Fruit fly (Drosophila melanogaster): ENCODE measurements around the gene EMC6.

EMC6 gene

DNA sequence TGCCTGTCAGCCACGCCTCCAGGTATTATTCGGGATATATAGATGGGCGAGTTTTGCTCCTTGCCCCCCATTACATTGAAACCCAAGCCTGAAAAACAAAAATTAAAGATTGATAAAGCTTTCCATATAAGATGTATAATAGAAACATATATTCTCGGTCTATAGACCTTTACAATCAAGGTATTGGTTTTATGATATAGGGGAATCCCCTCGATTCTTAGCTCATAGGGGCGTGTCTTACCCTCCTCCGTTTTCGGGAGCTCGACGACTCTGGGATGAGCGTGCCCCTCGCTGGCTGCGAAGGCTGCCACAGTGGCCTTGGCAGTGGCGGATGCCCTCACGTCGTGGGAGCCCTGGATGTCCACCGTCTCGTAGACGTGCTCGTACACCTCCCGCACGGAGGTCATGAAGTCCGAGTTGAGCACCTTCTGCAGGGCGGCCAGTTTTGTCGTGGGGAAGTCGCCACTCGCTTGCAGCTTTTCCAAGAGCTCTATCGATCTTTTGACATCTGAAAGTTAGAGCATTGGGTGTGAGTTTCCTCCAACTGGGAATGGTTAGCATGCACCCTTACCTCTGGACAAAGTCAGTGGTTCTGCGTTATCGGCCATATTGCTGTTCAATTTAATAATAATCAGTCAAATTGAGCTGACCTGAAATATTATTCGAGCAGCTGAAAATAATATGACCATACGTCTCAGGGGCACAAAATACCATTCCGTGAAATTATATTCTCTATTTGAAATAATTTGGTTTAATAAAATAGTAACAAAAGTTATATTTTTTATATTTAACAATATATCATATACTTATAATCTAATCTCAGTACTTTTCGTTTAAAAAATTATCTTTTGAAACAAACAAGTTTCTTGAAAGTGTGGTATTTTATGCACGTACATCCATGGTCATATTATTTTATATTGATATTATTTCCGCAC is 40.4 kb upstream of the EMC6 start, which contains the start of the genes veli and PQBP1:
Gene veli (minus strand): TSS at position 685 of the 935 bp plus-strand sequence.
Gene PQBP1 (plus strand): TSS at position 885 of the 935 bp plus-strand sequence.
- TF ChIP-seq Crg-1 (GFP tag; optimal IDR thresholded peaks at IDR 0.05) (no peak), Clk (GFP tag; optimal IDR thresholded peaks at IDR 0.05) (no peak), CG11617 (GFP tag; optimal IDR thresholded peaks at IDR 0.05) (no peak), CG7045 (GFP tag; optimal IDR thresholded peaks at IDR 0.05) (no peak), toe (GFP tag; optimal IDR thresholded peaks at IDR 0.05) (no peak), CG14711 (tag; optimal IDR thresholded peaks at IDR 0.05) (peak; percentile 18)

DNA sequence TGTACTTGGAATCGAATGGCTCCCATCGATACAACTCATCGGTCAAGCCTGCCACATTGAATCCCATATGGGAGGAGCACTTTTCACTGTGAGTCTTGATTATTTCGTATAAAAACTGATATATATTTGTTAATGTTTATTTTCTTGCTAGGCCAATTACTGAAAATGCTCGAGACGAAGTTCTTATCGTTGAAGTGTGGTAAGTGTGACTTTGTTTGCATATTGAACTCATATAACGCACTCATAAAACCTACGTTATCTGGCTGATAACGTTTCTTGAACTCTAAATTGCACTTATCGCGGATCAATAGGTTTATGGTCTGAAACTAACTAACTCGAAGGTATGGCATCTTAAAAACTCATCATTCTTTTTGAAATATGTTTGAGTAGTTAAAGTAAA is 35.6 kb upstream of the EMC6 start:
- peak; percentile 7 for TF ChIP-seq kay (GFP tag; ENCODE audit: borderline replicate concordance)
- no peak for TF ChIP-seq CG12768 (GFP tag; optimal IDR thresholded peaks at IDR 0.05)

DNA sequence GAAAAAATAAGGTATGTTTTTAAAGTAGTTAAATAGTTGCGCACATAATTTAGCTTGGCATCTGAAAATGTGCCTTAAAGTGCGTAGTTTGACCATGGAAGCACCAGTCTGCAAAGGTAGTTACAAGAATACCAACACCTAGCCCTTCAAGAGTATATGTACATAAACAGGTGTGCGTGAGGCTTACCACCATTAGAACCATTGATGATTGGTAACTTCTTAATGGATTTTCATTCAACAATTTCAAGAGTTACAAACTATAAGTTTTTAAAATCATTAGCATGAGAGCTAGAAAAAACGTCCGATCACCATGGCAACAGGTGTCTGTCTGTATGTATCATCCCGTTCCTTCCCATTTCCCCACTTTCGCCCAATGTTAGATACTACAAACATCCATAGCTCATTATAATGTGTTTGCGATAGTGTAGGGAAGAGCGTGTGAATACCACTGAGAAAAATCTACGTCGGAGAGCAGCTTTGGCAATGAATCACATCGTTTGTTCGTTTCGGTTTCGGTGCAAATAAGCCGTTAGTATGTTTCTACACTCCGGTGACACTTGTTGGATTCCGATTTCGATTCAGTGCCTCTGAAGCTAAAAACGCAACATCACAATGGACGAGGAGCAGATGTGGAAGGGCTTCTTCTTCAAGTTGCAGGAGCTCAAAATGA is 31.8 kb upstream of the EMC6 start:
- TF ChIP-seq ovo (GFP tag; optimal IDR thresholded peaks at IDR 0.05) (peak; percentile 86), bab1 (GFP tag; optimal IDR thresholded peaks at IDR 0.05) (no peak), CG14711 (tag; optimal IDR thresholded peaks at IDR 0.05) (no peak), Mnt (GFP tag; optimal IDR thresholded peaks at IDR 0.05) (no peak), Hr96 (GFP tag; optimal IDR thresholded peaks at IDR 0.05) (no peak), CG5204 (GFP tag; optimal IDR thresholded peaks at IDR 0.05) (no peak), CG1620 (GFP tag; optimal IDR thresholded peaks at IDR 0.05) (no peak), kay (GFP tag; ENCODE audit: borderline replicate concordance) (peak; percentile 86), toe (GFP tag; optimal IDR thresholded peaks at IDR 0.05) (no peak), cnc (optimal IDR thresholded peaks at IDR 0.05) (no peak), pad (GFP tag; optimal IDR thresholded peaks at IDR 0.05) (peak; percentile 93), CG12768 (GFP tag; optimal IDR thresholded peaks at IDR 0.05) (peak; percentile 8), cic (GFP tag; optimal IDR thresholded peaks at IDR 0.05) (peak; percentile 56), tj (GFP tag; optimal IDR thresholded peaks at IDR 0.05) (no peak), CG33017 (tag; optimal IDR thresholded peaks at IDR 0.05) (no peak), Crg-1 (GFP tag; optimal IDR thresholded peaks at IDR 0.05) (no peak), Clk (GFP tag; optimal IDR thresholded peaks at IDR 0.05) (no peak)

DNA sequence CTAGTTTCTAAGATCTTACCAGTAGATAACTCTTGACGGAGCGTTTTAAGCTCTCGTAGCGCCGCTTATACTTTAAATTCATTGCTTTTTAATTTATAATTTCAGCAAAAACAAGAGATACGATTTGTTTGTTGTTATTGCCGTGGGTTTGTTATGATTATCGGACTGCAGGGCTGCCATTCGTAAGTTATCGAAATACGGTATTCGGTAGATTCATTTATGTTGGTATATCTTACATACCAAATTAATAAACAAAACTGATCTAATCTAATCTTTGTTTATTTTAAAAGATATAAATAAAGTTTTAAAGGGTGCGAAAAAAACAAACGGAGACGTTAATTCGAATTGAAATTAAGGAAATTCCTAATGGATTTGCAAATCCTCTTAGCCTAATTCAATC is 31.2 kb upstream of the EMC6 start, which contains the start of the genes CG31111 and stac:
Gene CG31111 (minus strand): TSS at position 162 of the 400 bp plus-strand sequence.
Gene stac (plus strand): TSS at position 271 of the 400 bp plus-strand sequence.
- peak; percentile 6 for TF ChIP-seq Mnt (GFP tag; optimal IDR thresholded peaks at IDR 0.05)
- peak; percentile 9 for TF ChIP-seq CG14711 (tag; optimal IDR thresholded peaks at IDR 0.05)
- peak; percentile 32 for TF ChIP-seq CG33017 (tag; optimal IDR thresholded peaks at IDR 0.05)
- TF ChIP-seq Crg-1 (GFP tag; optimal IDR thresholded peaks at IDR 0.05): no peak
- TF ChIP-seq kay (GFP tag; ENCODE audit: borderline replicate concordance): peak; percentile 89
- TF ChIP-seq CG7101 (tag; optimal IDR thresholded peaks at IDR 0.05): peak; percentile 12
- no peak for TF ChIP-seq Clk (GFP tag; optimal IDR thresholded peaks at IDR 0.05)
- peak; percentile 35 for TF ChIP-seq CG11617 (GFP tag; optimal IDR thresholded peaks at IDR 0.05)

DNA sequence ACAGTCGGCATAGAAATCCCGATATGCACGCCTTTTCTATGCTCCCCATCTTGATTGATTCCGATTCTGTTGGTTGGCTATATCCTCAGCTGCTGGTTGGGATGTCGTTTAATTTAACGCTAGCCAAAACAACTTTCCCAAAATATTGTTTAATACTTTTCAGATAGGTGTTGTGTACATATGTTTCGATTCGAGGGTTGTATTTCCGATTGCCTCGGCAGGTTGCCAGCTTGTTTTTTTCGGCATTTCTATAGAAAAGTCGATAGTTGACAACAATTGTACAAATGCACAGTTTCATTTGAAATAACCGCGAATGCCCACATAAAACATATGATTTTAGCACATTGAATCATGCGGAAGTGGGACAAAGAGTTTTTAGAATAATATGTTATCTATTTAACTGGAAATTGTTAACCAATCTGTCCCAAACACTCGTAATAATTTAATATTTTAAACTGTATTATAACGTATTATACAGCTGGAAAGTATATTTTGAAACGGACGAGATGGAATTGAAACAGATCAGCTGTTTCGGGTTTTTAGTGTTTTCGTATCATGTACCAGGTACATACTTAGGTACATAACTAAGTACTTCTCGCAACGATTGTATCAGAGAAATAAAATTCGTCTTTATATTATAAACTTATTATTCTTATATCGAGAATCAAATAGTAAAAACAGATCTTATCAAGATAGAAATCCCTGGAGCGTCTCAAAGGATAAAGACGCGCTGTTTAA is 29.8 kb upstream of the EMC6 start, which contains the start of gene CG31109:
Gene CG31109 (minus strand): TSS at position 203 of the 738 bp plus-strand sequence.
- TF ChIP-seq cnc (optimal IDR thresholded peaks at IDR 0.05) (no peak), CG1620 (GFP tag; optimal IDR thresholded peaks at IDR 0.05) (peak; percentile 1), Crg-1 (GFP tag; optimal IDR thresholded peaks at IDR 0.05) (peak; percentile 38), ovo (GFP tag; optimal IDR thresholded peaks at IDR 0.05) (no peak), CG14711 (tag; optimal IDR thresholded peaks at IDR 0.05) (peak; percentile 43), cic (GFP tag; optimal IDR thresholded peaks at IDR 0.05) (no peak), tj (GFP tag; optimal IDR thresholded peaks at IDR 0.05) (peak; percentile 1), CG7045 (GFP tag; optimal IDR thresholded peaks at IDR 0.05) (no peak), kay (GFP tag; ENCODE audit: borderline replicate concordance) (peak; percentile 88), CG12768 (GFP tag; optimal IDR thresholded peaks at IDR 0.05) (no peak), bab1 (GFP tag; optimal IDR thresholded peaks at IDR 0.05) (peak; percentile 64), CG33017 (tag; optimal IDR thresholded peaks at IDR 0.05) (no peak), CG7101 (tag; optimal IDR thresholded peaks at IDR 0.05) (peak; percentile 15), CG5204 (GFP tag; optimal IDR thresholded peaks at IDR 0.05) (no peak), CG11617 (GFP tag; optimal IDR thresholded peaks at IDR 0.05) (peak; percentile 23), pad (GFP tag; optimal IDR thresholded peaks at IDR 0.05) (peak; percentile 32), Hr96 (GFP tag; optimal IDR thresholded peaks at IDR 0.05) (no peak), Mnt (GFP tag; optimal IDR thresholded peaks at IDR 0.05) (peak; percentile 42), Clk (GFP tag; optimal IDR thresholded peaks at IDR 0.05) (peak; percentile 7), toe (GFP tag; optimal IDR thresholded peaks at IDR 0.05) (peak; percentile 52)
